Worm (Caenorhabditis elegans): ENCODE measurements around the gene sap-140.

Gene sap-140

ce11 chrIII:7535347-7535746 lies 35.8 kb downstream of the sap-140 start:
- TF ChIP-seq scrt-1 (GFP tag; IDR thresholded peaks at IDR 0.05) (no peak), tra-4 (tag; optimal IDR thresholded peaks at IDR 0.05) (no peak), ama-1 (optimal IDR thresholded peaks at IDR 0.05) (no peak), ceh-36 (tag; optimal IDR thresholded peaks at IDR 0.05) (no peak), ets-7 (tag; optimal IDR thresholded peaks at IDR 0.05) (no peak), ceh-13 (GFP tag; optimal IDR thresholded peaks at IDR 0.05) (no peak), hmbx-1 (tag; optimal IDR thresholded peaks at IDR 0.05) (no peak), tbx-37 (GFP tag; conservative IDR thresholded peaks at IDR 0.05) (no peak), hmg-4 (GFP tag; optimal IDR thresholded peaks at IDR 0.05) (no peak), B0310.2 (tag; optimal IDR thresholded peaks at IDR 0.05) (no peak), hnd-1 (tag; optimal IDR thresholded peaks at IDR 0.05) (no peak), F13C5.2 (tag; optimal IDR thresholded peaks at IDR 0.05) (no peak), tbx-11 (GFP tag; IDR thresholded peaks at IDR 0.05) (no peak), pes-1 (GFP tag; IDR thresholded peaks at IDR 0.05) (no peak), aly-1 (tag; optimal IDR thresholded peaks at IDR 0.05) (no peak), flt-1 (GFP tag; IDR thresholded peaks at IDR 0.05) (no peak), sea-1 (GFP tag; conservative IDR thresholded peaks at IDR 0.05) (no peak)

- TF ChIP-seq tbx-11 (GFP tag; IDR thresholded peaks at IDR 0.05) = no peak
- TF ChIP-seq sea-1 (GFP tag; conservative IDR thresholded peaks at IDR 0.05) = no peak
- no peak for TF ChIP-seq hnd-1 (tag; optimal IDR thresholded peaks at IDR 0.05)
- no peak for TF ChIP-seq flt-1 (GFP tag; IDR thresholded peaks at IDR 0.05)
- TF ChIP-seq ceh-36 (tag; optimal IDR thresholded peaks at IDR 0.05) = no peak
- TF ChIP-seq tbx-37 (GFP tag; conservative IDR thresholded peaks at IDR 0.05) = no peak
- no peak for TF ChIP-seq pes-1 (GFP tag; IDR thresholded peaks at IDR 0.05)
- no peak for TF ChIP-seq F13C5.2 (tag; optimal IDR thresholded peaks at IDR 0.05)
- TF ChIP-seq scrt-1 (GFP tag; IDR thresholded peaks at IDR 0.05) = no peak
- no peak for TF ChIP-seq hmg-4 (GFP tag; optimal IDR thresholded peaks at IDR 0.05)
Measured at ce11 chrIII:7536559-7536958, 37.0 kb downstream of the sap-140 start, which contains the start of gene lin-39. Gene lin-39, minus strand, starts transcription at chrIII:7536632.

- no peak for TF ChIP-seq scrt-1 (GFP tag; IDR thresholded peaks at IDR 0.05)
- TF ChIP-seq sea-1 (GFP tag; conservative IDR thresholded peaks at IDR 0.05) = no peak
- no peak for TF ChIP-seq B0310.2 (tag; optimal IDR thresholded peaks at IDR 0.05)
- no peak for TF ChIP-seq F13C5.2 (tag; optimal IDR thresholded peaks at IDR 0.05)
- TF ChIP-seq hmg-4 (GFP tag; optimal IDR thresholded peaks at IDR 0.05) = no peak
- TF ChIP-seq ets-7 (tag; optimal IDR thresholded peaks at IDR 0.05) = no peak
- no peak for TF ChIP-seq ceh-36 (tag; optimal IDR thresholded peaks at IDR 0.05)
- no peak for TF ChIP-seq tbx-37 (GFP tag; conservative IDR thresholded peaks at IDR 0.05)
- no peak for TF ChIP-seq tbx-11 (GFP tag; IDR thresholded peaks at IDR 0.05)
- no peak for TF ChIP-seq ama-1 (optimal IDR thresholded peaks at IDR 0.05)
- no peak for TF ChIP-seq hmbx-1 (tag; optimal IDR thresholded peaks at IDR 0.05)
- no peak for TF ChIP-seq pes-1 (GFP tag; IDR thresholded peaks at IDR 0.05)
- no peak for TF ChIP-seq hnd-1 (tag; optimal IDR thresholded peaks at IDR 0.05)
- TF ChIP-seq flt-1 (GFP tag; IDR thresholded peaks at IDR 0.05) = no peak
- TF ChIP-seq aly-1 (tag; optimal IDR thresholded peaks at IDR 0.05) = no peak
- TF ChIP-seq ceh-13 (GFP tag; optimal IDR thresholded peaks at IDR 0.05) = no peak
Measured at ce11 chrIII:7542037-7542436, 42.5 kb downstream of the sap-140 start.

- TF ChIP-seq aly-1 (tag; optimal IDR thresholded peaks at IDR 0.05) (no peak), B0310.2 (tag; optimal IDR thresholded peaks at IDR 0.05) (no peak)
Measured at ce11 chrIII:7544211-7544610, 44.7 kb downstream of the sap-140 start.

ce11 chrIII:7545189-7545588 lies 45.7 kb downstream of the sap-140 start:
- TF ChIP-seq ceh-36 (tag; optimal IDR thresholded peaks at IDR 0.05) (peak; percentile 53), flt-1 (GFP tag; IDR thresholded peaks at IDR 0.05) (no peak), tra-4 (tag; optimal IDR thresholded peaks at IDR 0.05) (no peak)

ce11 chrIII:7548963-7549362 lies 49.4 kb downstream of the sap-140 start:
- TF ChIP-seq ets-7 (tag; optimal IDR thresholded peaks at IDR 0.05) (no peak), flt-1 (GFP tag; IDR thresholded peaks at IDR 0.05) (no peak), tbx-37 (GFP tag; conservative IDR thresholded peaks at IDR 0.05) (no peak), F13C5.2 (tag; optimal IDR thresholded peaks at IDR 0.05) (no peak), scrt-1 (GFP tag; IDR thresholded peaks at IDR 0.05) (no peak), ceh-13 (GFP tag; optimal IDR thresholded peaks at IDR 0.05) (no peak), hmbx-1 (tag; optimal IDR thresholded peaks at IDR 0.05) (no peak), ceh-36 (tag; optimal IDR thresholded peaks at IDR 0.05) (no peak), tbx-11 (GFP tag; IDR thresholded peaks at IDR 0.05) (no peak), tra-4 (tag; optimal IDR thresholded peaks at IDR 0.05) (no peak), hmg-4 (GFP tag; optimal IDR thresholded peaks at IDR 0.05) (no peak), hnd-1 (tag; optimal IDR thresholded peaks at IDR 0.05) (no peak), aly-1 (tag; optimal IDR thresholded peaks at IDR 0.05) (no peak), sea-1 (GFP tag; conservative IDR thresholded peaks at IDR 0.05) (no peak)

ce11 chrIII:7550979-7551378 lies 51.4 kb downstream of the sap-140 start:
- no peak for TF ChIP-seq sea-1 (GFP tag; conservative IDR thresholded peaks at IDR 0.05)
- peak; percentile 13 for TF ChIP-seq ceh-13 (GFP tag; optimal IDR thresholded peaks at IDR 0.05)
- no peak for TF ChIP-seq flt-1 (GFP tag; IDR thresholded peaks at IDR 0.05)
- no peak for TF ChIP-seq pes-1 (GFP tag; IDR thresholded peaks at IDR 0.05)
